Fruit fly (Drosophila melanogaster) whole organism, embryonic: ENCODE results near the gene CG11726.

Experiments used
- Antp ChIP-seq: fragments of 200-800 bp; sonication (Bioruptor generic); optimal IDR thresholded peaks from 3 replicates; lab custom pipeline; 2016; ENCODE audit warnings: missing biosample characterization, missing genetic modification characterization
- BtbVII ChIP-seq: fragments of 200-800 bp; sonication (Bioruptor generic); optimal IDR thresholded peaks from 3 replicates; lab custom pipeline; 2017; ENCODE audit warnings: missing biosample characterization, mild to moderate bottlenecking, missing genetic modification characterization
- CG10147 ChIP-seq: fragments of 200-800 bp; sonication (Bioruptor generic); optimal IDR thresholded peaks from 2 replicates; lab custom pipeline; 2019; ENCODE audit warnings: missing biosample characterization, mild to moderate bottlenecking, missing genetic modification characterization, moderate library complexity
- CG10543 ChIP-seq: fragments of 200-800 bp; sonication (Bioruptor generic); optimal IDR thresholded peaks from 3 replicates; lab custom pipeline; 2017; ENCODE audit warnings: missing biosample characterization, mild to moderate bottlenecking, missing genetic modification characterization, moderate library complexity
- CG12744 ChIP-seq: fragments of 200-800 bp; sonication (Bioruptor generic); optimal IDR thresholded peaks from 2 replicates; lab custom pipeline; 2016; ENCODE audit warnings: missing biosample characterization, missing genetic modification characterization
- CG13894 ChIP-seq: fragments of 200-800 bp; sonication (Bioruptor generic); optimal IDR thresholded peaks from 3 replicates; lab custom pipeline; 2018; ENCODE audit warnings: missing biosample characterization, mild to moderate bottlenecking, missing genetic modification characterization, moderate library complexity
- CG14441 ChIP-seq: fragments of 200-800 bp; sonication (Bioruptor generic); IDR thresholded peaks from 2 replicates; pipeline ENCODE4 v1.3.6; 2022; ENCODE audit warnings: missing biosample characterization, missing genetic modification characterization
- CG16779 ChIP-seq: fragments of 200-800 bp; sonication (Bioruptor generic); IDR thresholded peaks from 2 replicates; pipeline ENCODE4 v1.3.6; 2022; ENCODE audit warnings: missing biosample characterization, missing genetic modification characterization
- CG17568 ChIP-seq: fragments of 200-800 bp; sonication (Bioruptor generic); optimal IDR thresholded peaks from 2 replicates; lab custom pipeline; 2018; ENCODE audit warnings: missing biosample characterization, mild to moderate bottlenecking, missing genetic modification characterization, moderate library complexity
- CG2120 ChIP-seq: fragments of 200-800 bp; sonication (Bioruptor generic); optimal IDR thresholded peaks from 3 replicates; lab custom pipeline; 2016; ENCODE audit warnings: missing biosample characterization, missing genetic modification characterization
- CG3163 ChIP-seq: fragments of 200-800 bp; sonication (Bioruptor generic); optimal IDR thresholded peaks from 3 replicates; lab custom pipeline; 2016; ENCODE audit warnings: missing biosample characterization, missing genetic modification characterization
- CG43689 ChIP-seq: fragments of 200-800 bp; sonication (Bioruptor generic); IDR thresholded peaks from 2 replicates; pipeline ENCODE4 v1.3.6; 2022; ENCODE audit warnings: missing biosample characterization, missing genetic modification characterization
- CG5180 ChIP-seq: fragments of 200-800 bp; sonication (Bioruptor generic); optimal IDR thresholded peaks from 3 replicates; lab custom pipeline; 2017; ENCODE audit warnings: missing biosample characterization, missing genetic modification characterization, mild to moderate bottlenecking, moderate library complexity, missing genetic modification reagents
- CG6813 ChIP-seq: fragments of 200-800 bp; sonication (Bioruptor generic); optimal IDR thresholded peaks from 2 replicates; lab custom pipeline; 2017; ENCODE audit warnings: missing biosample characterization, missing genetic modification characterization, mild to moderate bottlenecking, moderate library complexity, missing genetic modification reagents
- CG7745 ChIP-seq: fragments of 200-800 bp; sonication (Bioruptor generic); optimal IDR thresholded peaks from 2 replicates; lab custom pipeline; 2018; ENCODE audit warnings: missing biosample characterization, mild to moderate bottlenecking, missing genetic modification characterization, moderate library complexity
- CG7786 ChIP-seq: fragments of 200-800 bp; sonication (Bioruptor generic); optimal IDR thresholded peaks from 2 replicates; lab custom pipeline; 2016; ENCODE audit warnings: missing biosample characterization, missing genetic modification characterization
- CG8388 ChIP-seq: fragments of 200-800 bp; sonication (Bioruptor generic); optimal IDR thresholded peaks from 2 replicates; lab custom pipeline; 2019; ENCODE audit warnings: missing biosample characterization, mild to moderate bottlenecking, missing genetic modification characterization, moderate library complexity
- CG8765 ChIP-seq: fragments of 200-800 bp; sonication (Bioruptor generic); IDR thresholded peaks from 2 replicates; pipeline ENCODE4 v1.3.6; 2022; ENCODE audit warnings: missing biosample characterization, missing genetic modification characterization
- CG9727 ChIP-seq: fragments of 200-800 bp; sonication (Bioruptor generic); optimal IDR thresholded peaks from 3 replicates; lab custom pipeline; 2017; ENCODE audit warnings: missing biosample characterization, mild to moderate bottlenecking, missing genetic modification characterization
- CG9797 ChIP-seq: fragments of 200-800 bp; sonication (Bioruptor generic); optimal IDR thresholded peaks from 3 replicates; lab custom pipeline; 2018; ENCODE audit warnings: missing biosample characterization, mild to moderate bottlenecking, missing genetic modification characterization
- Drgx ChIP-seq: fragments of 200-800 bp; sonication (Bioruptor generic); IDR thresholded peaks from 2 replicates; pipeline ENCODE4 v1.3.6; 2022; ENCODE audit warnings: missing biosample characterization, missing genetic modification characterization
- Eip74EF ChIP-seq, 2 experiments: fragments of 200-800 bp in 1 of 2; fragments of >200 bp in 1 of 2; sonication (Bioruptor generic) in 1 of 2; optimal IDR thresholded peaks; 2 replicates each; lab custom pipeline; 2017 to 2019; ENCODE audit warnings: missing biosample characterization in 2 of 2, missing genetic modification characterization in 2 of 2, mild to moderate bottlenecking in 1 of 2, moderate library complexity in 1 of 2
- H15 ChIP-seq: fragments of 200-800 bp; sonication (Bioruptor generic); IDR thresholded peaks from 3 replicates; pipeline ENCODE4 v1.3.6; 2022; ENCODE audit warnings: missing biosample characterization, missing genetic modification characterization
- HLH4C ChIP-seq: fragments of 200-800 bp; sonication (Bioruptor generic); IDR thresholded peaks from 3 replicates; pipeline ENCODE4 v1.3.6; 2022; ENCODE audit warnings: missing biosample characterization, missing genetic modification characterization; ENCODE audit not compliant: partially characterized antibody
- HLHmδ ChIP-seq: fragments of 200-800 bp; sonication (Bioruptor generic); optimal IDR thresholded peaks from 2 replicates; lab custom pipeline; 2018; ENCODE audit warnings: missing biosample characterization, mild to moderate bottlenecking, missing genetic modification characterization, moderate library complexity
- Hand ChIP-seq: fragments of 200-800 bp; sonication (Bioruptor generic); optimal IDR thresholded peaks from 2 replicates; lab custom pipeline; 2017; ENCODE audit warnings: mild to moderate bottlenecking, missing biosample characterization, missing genetic modification reagents, missing genetic modification characterization
- Mrtf ChIP-seq: fragments of 200-800 bp; sonication (Bioruptor generic); IDR thresholded peaks from 3 replicates; pipeline ENCODE4 v1.3.6; 2022; ENCODE audit warnings: missing biosample characterization, missing genetic modification characterization
- NC2β ChIP-seq: fragments of 200-800 bp; sonication (Bioruptor generic); optimal IDR thresholded peaks from 2 replicates; lab custom pipeline; 2016; ENCODE audit warnings: missing biosample characterization, missing genetic modification characterization
- Nf-YC ChIP-seq: fragments of 200-800 bp; optimal IDR thresholded peaks from 3 replicates; lab custom pipeline; 2019; ENCODE audit warnings: missing biosample characterization, mild to moderate bottlenecking, missing genetic modification characterization, moderate library complexity
- Optix ChIP-seq: fragments of 200-800 bp; sonication (Bioruptor generic); IDR thresholded peaks from 3 replicates; pipeline ENCODE4 v1.3.6; 2022; ENCODE audit warnings: missing biosample characterization, missing genetic modification characterization
- ab ChIP-seq: fragments of 200-800 bp; sonication (Bioruptor generic); optimal IDR thresholded peaks from 2 replicates; lab custom pipeline; 2016; ENCODE audit warnings: missing biosample characterization, missing genetic modification characterization
- abd-A ChIP-seq: fragments of 200-800 bp; sonication (Bioruptor generic); optimal IDR thresholded peaks from 3 replicates; lab custom pipeline; 2019; ENCODE audit warnings: missing biosample characterization, mild to moderate bottlenecking, missing genetic modification characterization, moderate library complexity
- bowl ChIP-seq: fragments of 200-800 bp; sonication (Bioruptor generic); IDR thresholded peaks from 2 replicates; pipeline ENCODE4 v1.3.6; 2022; ENCODE audit warnings: missing biosample characterization, missing genetic modification characterization
- btn ChIP-seq: fragments of 200-800 bp; sonication (Bioruptor generic); optimal IDR thresholded peaks from 2 replicates; lab custom pipeline; 2016; ENCODE audit warnings: missing biosample characterization, missing genetic modification characterization
- chif ChIP-seq, 2 experiments: fragments of 200-800 bp; sonication (Bioruptor generic); optimal IDR thresholded peaks; 3 replicates each; lab custom pipeline; 2016; ENCODE audit warnings: missing biosample characterization in 2 of 2, missing genetic modification characterization in 2 of 2
- ems ChIP-seq: fragments of 200-800 bp; sonication (Bioruptor generic); optimal IDR thresholded peaks from 3 replicates; lab custom pipeline; 2016; ENCODE audit warnings: missing biosample characterization, missing genetic modification characterization
- fd102C ChIP-seq: fragments of 200-800 bp; sonication (Bioruptor generic); optimal IDR thresholded peaks from 2 replicates; lab custom pipeline; 2018; ENCODE audit warnings: missing biosample characterization, mild to moderate bottlenecking, missing genetic modification characterization, moderate library complexity
- ftz-f1 ChIP-seq: fragments of 200-800 bp; sonication (Bioruptor generic); optimal IDR thresholded peaks from 2 replicates; lab custom pipeline; 2016; ENCODE audit warnings: missing biosample characterization, missing genetic modification characterization
- insv ChIP-seq, 2 experiments: fragments of 200-800 bp; sonication (Bioruptor generic); optimal IDR thresholded peaks; 3 replicates each; lab custom pipeline; 2016 to 2018; ENCODE audit warnings: missing biosample characterization in 2 of 2, missing genetic modification characterization in 2 of 2
- pzg ChIP-seq: fragments of 200-800 bp; sonication (Bioruptor generic); optimal IDR thresholded peaks from 3 replicates; lab custom pipeline; 2018; ENCODE audit warnings: missing biosample characterization, mild to moderate bottlenecking, missing genetic modification characterization, moderate library complexity
- salm ChIP-seq: fragments of 200-800 bp; sonication (Bioruptor generic); optimal IDR thresholded peaks from 2 replicates; lab custom pipeline; 2018; ENCODE audit warnings: missing biosample characterization, mild to moderate bottlenecking, missing genetic modification characterization
- scrt ChIP-seq: fragments of 200-800 bp; sonication (Bioruptor generic); optimal IDR thresholded peaks from 2 replicates; lab custom pipeline; 2018; ENCODE audit warnings: missing biosample characterization, mild to moderate bottlenecking, missing genetic modification characterization, moderate library complexity
- slbo ChIP-seq: fragments of 200-800 bp; sonication (Bioruptor generic); IDR thresholded peaks from 2 replicates; pipeline ENCODE4 v1.3.6; 2022; ENCODE audit warnings: missing biosample characterization, missing genetic modification characterization
- stwl ChIP-seq: fragments of 200-800 bp; sonication (Bioruptor generic); optimal IDR thresholded peaks from 3 replicates; lab custom pipeline; 2018; ENCODE audit warnings: missing biosample characterization, mild to moderate bottlenecking, missing genetic modification characterization, moderate library complexity
- tio ChIP-seq: fragments of 200-800 bp; sonication (Bioruptor generic); optimal IDR thresholded peaks from 2 replicates; lab custom pipeline; 2017; ENCODE audit warnings: missing biosample characterization, missing genetic modification characterization, inconsistent platforms
- tll ChIP-seq, 2 experiments: fragments of 200-800 bp in 1 of 2; fragments of >200 bp in 1 of 2; sonication (Bioruptor generic) in 1 of 2; optimal IDR thresholded peaks; 2 replicates each; lab custom pipeline; 2017 to 2019; ENCODE audit warnings: missing biosample characterization in 2 of 2, missing genetic modification characterization in 2 of 2, mild to moderate bottlenecking in 1 of 2, moderate library complexity in 1 of 2
- tna ChIP-seq: fragments of 200-800 bp; sonication (Bioruptor generic); IDR thresholded peaks from 2 replicates; pipeline ENCODE4 v1.3.6; 2022; ENCODE audit warnings: missing biosample characterization, missing genetic modification characterization; ENCODE audit not compliant: partially characterized antibody
- toy ChIP-seq: fragments of 200-800 bp; sonication (Bioruptor generic); IDR thresholded peaks from 2 replicates; pipeline ENCODE4 v1.3.6; 2022; ENCODE audit warnings: missing biosample characterization, missing genetic modification characterization
- twi ChIP-seq: fragments of 200-800 bp; optimal IDR thresholded peaks from 2 replicates; lab custom pipeline; 2019; ENCODE audit warnings: missing biosample characterization, mild to moderate bottlenecking, missing genetic modification characterization, moderate library complexity
- zen2 ChIP-seq: fragments of 200-800 bp; sonication (Bioruptor generic); IDR thresholded peaks from 3 replicates; pipeline ENCODE4 v1.3.6; 2022; ENCODE audit warnings: missing biosample characterization, missing genetic modification characterization; ENCODE audit not compliant: partially characterized antibody

CG11726 gene

dm6 chr3L:11353002-11353401 is 41.5 kb upstream of the CG11726 start (continued):
- no peak for TF ChIP-seq tna (GFP tag; lab: Robert Waterston, UW)
- TF ChIP-seq CG9797 (GFP tag; lab: Kevin White, UChicago), result no peak
- TF ChIP-seq Drgx (GFP tag; lab: Robert Waterston, UW), result peak; percentile 60
- peak; percentile 83 for TF ChIP-seq CG12744
- TF ChIP-seq fd102C (GFP tag; lab: Kevin White, UChicago), result no peak
- peak; percentile 47 for TF ChIP-seq twi (tag; lab: Kevin White, UChicago)
- peak; percentile 95 for TF ChIP-seq CG7786 (GFP tag; lab: Kevin White, UChicago)
- peak; percentile 80 for TF ChIP-seq CG13894 (tag; lab: Kevin White, UChicago)
- peak; percentile 12 for TF ChIP-seq CG7745 (tag; lab: Kevin White, UChicago)
- peak; percentile 71 for TF ChIP-seq CG17568 (GFP tag; lab: Kevin White, UChicago)
- TF ChIP-seq CG8388 (GFP tag; lab: Kevin White, UChicago), result peak; percentile 56
- TF ChIP-seq CG16779 (GFP tag; lab: Robert Waterston, UW), result peak; percentile 82
- peak; percentile 87 for TF ChIP-seq CG9727 (GFP tag; lab: Kevin White, UChicago)
- TF ChIP-seq CG10147 (GFP tag; lab: Kevin White, UChicago), result peak; percentile 80
- peak; percentile 64; the same call in 1 of the 2 replicates for TF ChIP-seq CG8765
- peak; percentile 68 for TF ChIP-seq CG6813 (GFP tag; lab: Kevin White, UChicago)
- no peak for TF ChIP-seq insv (GFP tag; optimal IDR thresholded peaks at IDR 0.05; lab: Kevin White, UChicago)
- TF ChIP-seq tll (GFP tag; optimal IDR thresholded peaks at IDR 0.05; lab: Kevin White, UChicago), result no peak
- TF ChIP-seq CG10543, result peak; percentile 80
- TF ChIP-seq Mrtf, result peak; percentile 67
- TF ChIP-seq HLHmδ (GFP tag; lab: Kevin White, UChicago), result no peak
- no peak for TF ChIP-seq HLH4C (GFP tag; lab: Robert Waterston, UW)
- peak; percentile 74 for TF ChIP-seq scrt
- peak; percentile 95 for TF ChIP-seq slbo (GFP tag; lab: Robert Waterston, UW)
- TF ChIP-seq bowl (GFP tag; lab: Robert Waterston, UW), result no peak
- peak; percentile 45 for TF ChIP-seq CG5180 (GFP tag; lab: Kevin White, UChicago)
- peak; percentile 60 for TF ChIP-seq CG43689 (GFP tag; lab: Robert Waterston, UW)
- TF ChIP-seq abd-A (tag; lab: Kevin White, UChicago), result peak; percentile 6
- TF ChIP-seq CG14441 (GFP tag; lab: Robert Waterston, UW), result peak; percentile 90
- peak; percentile 85 for TF ChIP-seq Hand (GFP tag; lab: Kevin White, UChicago)
- TF ChIP-seq CG3163 (GFP tag; lab: Kevin White, UChicago), result peak; percentile 55
- peak; percentile 57; the same call in 1 of the 3 replicates for TF ChIP-seq Optix
- peak; percentile 98 for TF ChIP-seq CG2120 (GFP tag; lab: Kevin White, UChicago)
- TF ChIP-seq btn (GFP tag; lab: Kevin White, UChicago), result peak; percentile 35
- peak; percentile 10 for TF ChIP-seq pzg (GFP tag; lab: Kevin White, UChicago)
- TF ChIP-seq zen2, result no peak
- peak; percentile 49; the same call in 1 of the 3 replicates for TF ChIP-seq H15 (GFP tag; lab: Robert Waterston, UW)
- peak; percentile 24 for TF ChIP-seq Nf-YC (tag; lab: Kevin White, UChicago)
- TF ChIP-seq Eip74EF (GFP tag; optimal IDR thresholded peaks at IDR 0.05; lab: Kevin White, UChicago), result no peak
- TF ChIP-seq ems (GFP tag; lab: Kevin White, UChicago), result peak; percentile 78
- peak; percentile 70 for TF ChIP-seq NC2β (GFP tag; lab: Kevin White, UChicago)
- no peak for TF ChIP-seq stwl (tag; lab: Kevin White, UChicago)
- peak; percentile 86 for TF ChIP-seq Antp (GFP tag; lab: Kevin White, UChicago)
- peak; percentile 69 for TF ChIP-seq toy (GFP tag; lab: Robert Waterston, UW)
- TF ChIP-seq chif (GFP tag; optimal IDR thresholded peaks at IDR 0.05; lab: Kevin White, UChicago), result peak; percentile 77 to 88
- peak; percentile 49 for TF ChIP-seq salm (tag; lab: Kevin White, UChicago)
- peak; percentile 36 for TF ChIP-seq ab (GFP tag; lab: Kevin White, UChicago)
- TF ChIP-seq ftz-f1 (GFP tag; lab: Kevin White, UChicago), result peak; percentile 70
- peak; percentile 87 for TF ChIP-seq BtbVII (GFP tag; lab: Kevin White, UChicago)
- peak; percentile 86 for TF ChIP-seq tio (GFP tag; lab: Kevin White, UChicago)
